Worm (Caenorhabditis elegans) whole organism, midembryonic: ENCODE results near the gene F44F4.3.

Experiments
- T22C8.4 ChIP-seq: fragments of 200-800 bp; sonication (Bioruptor generic); IDR thresholded peaks from 2 replicates; pipeline ENCODE4 v1.3.6; 2022; ENCODE audit warnings: missing genetic modification characterization, missing compliant biosample characterization
- cog-1 ChIP-seq: sonication (generic microtip); optimal IDR thresholded peaks from 2 replicates; lab custom pipeline; 2016; ENCODE audit warnings: missing genetic modification characterization, missing compliant biosample characterization
- klf-2 ChIP-seq: fragments of 200-800 bp; sonication (Bioruptor generic); conservative IDR thresholded peaks from 2 replicates; pipeline ENCODE4 v1.3.6; 2022; ENCODE audit warnings: missing genetic modification reagents, missing genetic modification characterization, missing compliant biosample characterization
- med-1 ChIP-seq: sonication (generic microtip); optimal IDR thresholded peaks from 2 replicates; lab custom pipeline; 2017; ENCODE audit warnings: missing genetic modification characterization, mild to moderate bottlenecking, missing compliant biosample characterization, antibody characterized with exemption, missing genetic modification reagents; ENCODE audit not compliant: insufficient read depth
- tab-1 ChIP-seq: fragments of 200-800 bp; sonication (Bioruptor generic); IDR thresholded peaks from 2 replicates; pipeline ENCODE4 v1.3.6; 2022; ENCODE audit warnings: missing genetic modification characterization, missing compliant biosample characterization
- ztf-29 ChIP-seq: fragments of 200-800 bp; sonication (Bioruptor generic); IDR thresholded peaks from 2 replicates; pipeline ENCODE4 v1.3.6; 2022; ENCODE audit warnings: missing genetic modification reagents, missing genetic modification characterization, missing compliant biosample characterization

ce11 chrII:10917174-10917573 is 31.5 kb upstream of the F44F4.3 start, which contains the start of gene F44F4.10:
- no peak for TF ChIP-seq tab-1 (GFP tag; lab: Robert Waterston, UW)
- no peak for TF ChIP-seq ztf-29 (GFP tag; lab: Robert Waterston, UW)
- no peak for TF ChIP-seq med-1 (GFP tag; lab: Kevin White, UChicago)
- no peak for TF ChIP-seq klf-2 (GFP tag; lab: Robert Waterston, UW)
- no peak for TF ChIP-seq T22C8.4 (GFP tag; lab: Robert Waterston, UW)
- TF ChIP-seq cog-1, result no peak
